Worm (Caenorhabditis elegans) whole organism, L2 larva: ENCODE results near the gene C55A1.7.
"Not testable (repeated sequence)": the region's sequence is repeated elsewhere in the genome, so short reads cannot be mapped to it uniquely, and the experiment has no call there.

Source experiments
- F13H6.1 ChIP-seq: sonication (generic microtip); optimal IDR thresholded peaks from 2 replicates; lab custom pipeline; 2016; ENCODE audit warnings: missing genetic modification characterization, missing compliant biosample characterization
- R02D3.7 ChIP-seq: fragments of 150-350 bp; optimal IDR thresholded peaks from 2 replicates; lab custom pipeline; 2014; ENCODE audit warnings: missing biosample characterization, missing genetic modification characterization
- Y55F3AM.14 ChIP-seq: fragments of 200-800 bp; sonication (Bioruptor generic); optimal IDR thresholded peaks from 2 replicates; lab custom pipeline; 2018; ENCODE audit warnings: mild to moderate bottlenecking, missing genetic modification characterization, missing compliant biosample characterization
- ZK546.5 ChIP-seq: sonication (generic microtip); optimal IDR thresholded peaks from 2 replicates; lab custom pipeline; 2017; ENCODE audit warnings: missing biosample characterization, missing genetic modification characterization
- aly-2 ChIP-seq: fragments of 150-350 bp; optimal IDR thresholded peaks from 2 replicates; lab custom pipeline; 2014; ENCODE audit warnings: missing biosample characterization, missing genetic modification characterization
- ama-1 ChIP-seq: fragments of 150-350 bp; optimal IDR thresholded peaks from 2 replicates; lab custom pipeline; 2018; ENCODE audit warnings: inconsistent platforms
- ceh-82 ChIP-seq: fragments of 150-350 bp; optimal IDR thresholded peaks from 2 replicates; lab custom pipeline; 2014; ENCODE audit warnings: missing biosample characterization, missing genetic modification characterization
- dmd-4 ChIP-seq: sonication (generic microtip); optimal IDR thresholded peaks from 2 replicates; lab custom pipeline; 2017; ENCODE audit warnings: missing biosample characterization, missing genetic modification characterization
- egl-27 ChIP-seq: sonication (generic microtip); optimal IDR thresholded peaks from 3 replicates; lab custom pipeline; 2017; ENCODE audit warnings: missing biosample characterization, missing genetic modification reagents, missing genetic modification characterization
- elt-3 ChIP-seq: sonication (generic microtip); optimal IDR thresholded peaks from 2 replicates; lab custom pipeline; 2017; ENCODE audit warnings: missing biosample characterization, missing genetic modification characterization
- fos-1 ChIP-seq: fragments of 150-350 bp; optimal IDR thresholded peaks from 2 replicates; lab custom pipeline; 2014; ENCODE audit warnings: missing biosample characterization, missing genetic modification characterization
- gmeb-1 ChIP-seq: fragments of 150-350 bp; optimal IDR thresholded peaks from 2 replicates; lab custom pipeline; 2014; ENCODE audit warnings: missing biosample characterization, missing genetic modification characterization
- lin-13 ChIP-seq: fragments of 150-350 bp; optimal IDR thresholded peaks from 2 replicates; lab custom pipeline; 2014; ENCODE audit warnings: missing biosample characterization, missing genetic modification reagents, missing genetic modification characterization
- lin-39 ChIP-seq: fragments of 150-350 bp; optimal IDR thresholded peaks from 2 replicates; lab custom pipeline; 2014; ENCODE audit warnings: missing biosample characterization, missing genetic modification reagents, missing genetic modification characterization
- mab-5 ChIP-seq: fragments of 150-350 bp; optimal IDR thresholded peaks from 2 replicates; lab custom pipeline; 2014; ENCODE audit warnings: missing biosample characterization, missing genetic modification characterization
- mbf-1 ChIP-seq: sonication (generic microtip); optimal IDR thresholded peaks from 2 replicates; lab custom pipeline; 2017; ENCODE audit warnings: missing biosample characterization, missing genetic modification characterization
- mdl-1 ChIP-seq, 2 experiments: fragments of 150-350 bp in 1 of 2; sonication (generic microtip) in 1 of 2; optimal IDR thresholded peaks; 2 replicates each; lab custom pipeline; 2017; ENCODE audit warnings: missing biosample characterization in 2 of 2, missing genetic modification characterization in 2 of 2
- nhr-12 ChIP-seq: fragments of 150-350 bp; optimal IDR thresholded peaks from 2 replicates; lab custom pipeline; 2014; ENCODE audit warnings: missing biosample characterization, missing genetic modification characterization
- nhr-129 ChIP-seq: fragments of 150-350 bp; optimal IDR thresholded peaks from 2 replicates; lab custom pipeline; 2014; ENCODE audit warnings: missing biosample characterization, missing genetic modification characterization
- nhr-23 ChIP-seq: fragments of 150-350 bp; optimal IDR thresholded peaks from 2 replicates; lab custom pipeline; 2014; ENCODE audit warnings: missing biosample characterization, missing genetic modification reagents, missing genetic modification characterization
- nhr-237 ChIP-seq: fragments of 150-350 bp; optimal IDR thresholded peaks from 2 replicates; lab custom pipeline; 2014; ENCODE audit warnings: missing biosample characterization, missing genetic modification characterization
- nhr-25 ChIP-seq: fragments of 150-350 bp; sonication (generic microtip); optimal IDR thresholded peaks from 3 replicates; lab custom pipeline; 2014; ENCODE audit warnings: missing biosample characterization, missing genetic modification characterization
- nhr-6 ChIP-seq: fragments of 150-350 bp; optimal IDR thresholded peaks from 2 replicates; lab custom pipeline; 2014; ENCODE audit warnings: missing biosample characterization, missing genetic modification characterization
- nhr-77 ChIP-seq: fragments of 150-350 bp; optimal IDR thresholded peaks from 2 replicates; lab custom pipeline; 2014; ENCODE audit warnings: missing biosample characterization, missing genetic modification characterization
- sem-4 ChIP-seq: fragments of 150-350 bp; optimal IDR thresholded peaks from 2 replicates; lab custom pipeline; 2014; ENCODE audit warnings: missing biosample characterization, missing genetic modification reagents, missing genetic modification characterization
- skn-1 ChIP-seq: sonication (generic microtip); optimal IDR thresholded peaks from 2 replicates; lab custom pipeline; 2017; ENCODE audit warnings: missing biosample characterization, missing genetic modification characterization
- sma-3 ChIP-seq: sonication (generic microtip); optimal IDR thresholded peaks from 2 replicates; lab custom pipeline; 2016; ENCODE audit warnings: missing genetic modification reagents, missing genetic modification characterization, missing compliant biosample characterization
- sma-9 ChIP-seq, 2 experiments: fragments of 150-350 bp in 1 of 2; sonication (generic microtip) in 1 of 2; optimal IDR thresholded peaks; 2 replicates each; lab custom pipeline; 2014 to 2016; ENCODE audit warnings: missing genetic modification characterization in 2 of 2, mild to moderate bottlenecking in 1 of 2, missing biosample characterization in 1 of 2, missing compliant biosample characterization in 1 of 2, missing genetic modification reagents in 1 of 2, moderate library complexity in 1 of 2
- snpc-4 ChIP-seq: fragments of 150-350 bp; optimal IDR thresholded peaks from 2 replicates; lab custom pipeline; 2014; ENCODE audit warnings: missing biosample characterization, missing genetic modification characterization
- unc-39 ChIP-seq: fragments of 150-350 bp; optimal IDR thresholded peaks from 2 replicates; lab custom pipeline; 2014; ENCODE audit warnings: missing biosample characterization, missing genetic modification characterization
- unc-55 ChIP-seq: fragments of 150-350 bp; sonication (generic microtip); optimal IDR thresholded peaks from 3 replicates; lab custom pipeline; 2014; ENCODE audit warnings: missing biosample characterization, missing genetic modification reagents, missing genetic modification characterization
- unc-62 ChIP-seq: fragments of 150-350 bp; optimal IDR thresholded peaks from 2 replicates; lab custom pipeline; 2014; ENCODE audit warnings: missing biosample characterization, missing genetic modification reagents, missing genetic modification characterization
- zag-1 ChIP-seq: fragments of 150-350 bp; optimal IDR thresholded peaks from 2 replicates; lab custom pipeline; 2014; ENCODE audit warnings: missing biosample characterization, missing genetic modification characterization
- ztf-1 ChIP-seq: fragments of 200-800 bp; sonication (Bioruptor generic); conservative IDR thresholded peaks from 2 replicates; pipeline ENCODE4 v1.3.6; 2022; ENCODE audit warnings: missing genetic modification characterization, missing compliant biosample characterization
- ztf-11 ChIP-seq: sonication (generic microtip); optimal IDR thresholded peaks from 2 replicates; lab custom pipeline; 2017; ENCODE audit warnings: missing biosample characterization, missing genetic modification characterization
- ztf-4 ChIP-seq: fragments of 150-350 bp; optimal IDR thresholded peaks from 2 replicates; lab custom pipeline; 2014; ENCODE audit warnings: missing biosample characterization, missing genetic modification characterization

C55A1.7 gene

ce11 chrV:15652147-15652546, 4.7 kb upstream of the C55A1.7 start:
- TF ChIP-seq unc-62 (no peak), nhr-129 (tag; lab: Kevin White, UChicago) (peak; percentile 8), mbf-1 (tag; lab: Kevin White, UChicago) (no peak), dmd-4 (tag; lab: Kevin White, UChicago) (no peak), ceh-82 (no peak), nhr-25 (tag; lab: Kevin White, UChicago) (peak; percentile 58), nhr-237 (tag; lab: Kevin White, UChicago) (no peak), gmeb-1 (tag; lab: Kevin White, UChicago) (no peak), mdl-1 (tag; optimal IDR thresholded peaks at IDR 0.05; lab: Kevin White, UChicago) (no peak)

- TF ChIP-seq F13H6.1 (tag; lab: Kevin White, UChicago) (no peak), ztf-11 (no peak), skn-1 (tag; lab: Kevin White, UChicago) (no peak), ZK546.5 (tag; lab: Kevin White, UChicago) (no peak), unc-62 (no peak), Y55F3AM.14 (GFP tag; lab: Kevin White, UChicago) (no peak), nhr-25 (tag; lab: Kevin White, UChicago) (no peak), sem-4 (no peak), lin-13 (GFP tag; lab: Kevin White, UChicago) (no peak), R02D3.7 (tag; lab: Kevin White, UChicago) (no peak), dmd-4 (tag; lab: Kevin White, UChicago) (no peak), nhr-237 (tag; lab: Kevin White, UChicago) (no peak), sma-3 (GFP tag; lab: Kevin White, UChicago) (no peak), nhr-6 (tag; lab: Kevin White, UChicago) (no peak), ztf-4 (tag; lab: Kevin White, UChicago) (no peak), unc-55 (GFP tag; lab: Kevin White, UChicago) (no peak)
- TF ChIP-seq, all 48 proteins: peak for 0
Measured at ce11 chrV:15650167-15650566, 2.7 kb upstream of the C55A1.7 start, which contains the start of gene sru-42. Gene sru-42 (plus strand): TSS chrV:15650467.

ce11 chrV:15644575-15644974, 2.9 kb downstream of the C55A1.7 start, which contains the start of gene str-23:
Gene str-23 (plus strand): TSS chrV:15644875.
- TF ChIP-seq mab-5: no peak
- no peak for TF ChIP-seq sma-9 (GFP tag; optimal IDR thresholded peaks at IDR 0.05; lab: Kevin White, UChicago)
- no peak for TF ChIP-seq sma-9 (tag; optimal IDR thresholded peaks at IDR 0.05; lab: Kevin White, UChicago)
- no peak for TF ChIP-seq ztf-4 (tag; lab: Kevin White, UChicago)
- no peak for TF ChIP-seq unc-39 (tag; lab: Kevin White, UChicago)
- TF ChIP-seq lin-39: no peak
- no peak for TF ChIP-seq sma-3 (GFP tag; lab: Kevin White, UChicago)
- no peak for TF ChIP-seq ztf-11
- no peak for TF ChIP-seq nhr-12
- TF ChIP-seq ceh-82: no peak
- TF ChIP-seq mbf-1 (tag; lab: Kevin White, UChicago): no peak
- no peak for TF ChIP-seq nhr-77

- TF ChIP-seq mab-5; fos-1; ztf-1 (GFP tag; lab: Robert Waterston, UW): not testable (repeated sequence)
- TF ChIP-seq, all 48 proteins: peak for 0; not testable (repeated sequence) for 48
Measured at ce11 chrV:15643192-15643591, 4.2 kb downstream of the C55A1.7 start, which contains the start of gene C55A1.4. Gene C55A1.4 (minus strand): TSS chrV:15643292.

- TF ChIP-seq ama-1 (no peak), zag-1 (tag; lab: Kevin White, UChicago) (no peak), ztf-11 (no peak), mdl-1 (tag; optimal IDR thresholded peaks at IDR 0.05; lab: Kevin White, UChicago) (no peak), dmd-4 (tag; lab: Kevin White, UChicago) (no peak), nhr-237 (tag; lab: Kevin White, UChicago) (no peak), fos-1 (no peak), ztf-1 (GFP tag; lab: Robert Waterston, UW) (no peak), nhr-12 (no peak), R02D3.7 (tag; lab: Kevin White, UChicago) (no peak), egl-27 (no peak), ztf-4 (tag; lab: Kevin White, UChicago) (no peak), mab-5 (no peak), snpc-4 (tag; lab: Kevin White, UChicago) (no peak), unc-39 (tag; lab: Kevin White, UChicago) (no peak), lin-13 (GFP tag; lab: Kevin White, UChicago) (no peak), nhr-23 (tag; lab: Kevin White, UChicago) (no peak), elt-3 (tag; lab: Kevin White, UChicago) (no peak), aly-2 (tag; lab: Kevin White, UChicago) (no peak)
Measured at ce11 chrV:15638853-15639252, 8.6 kb downstream of the C55A1.7 start, which contains the start of gene srz-44. Gene srz-44 (minus strand): TSS chrV:15638953.
